Worm (Caenorhabditis elegans) whole organism, L4 larva: ENCODE measurements around the gene BE0003N10.1.

Experiments
- Y75B8A.6 ChIP-seq: fragments of 200-800 bp; sonication (Bioruptor generic); IDR thresholded peaks from 2 replicates; pipeline ENCODE4 v1.3.6; 2022; ENCODE audit warnings: missing genetic modification reagents, missing genetic modification characterization, missing compliant biosample characterization
- daf-12 ChIP-seq: fragments of 150-350 bp; optimal IDR thresholded peaks from 2 replicates; lab custom pipeline; 2014; ENCODE audit warnings: missing biosample characterization, missing genetic modification reagents, missing genetic modification characterization
- mxl-3 ChIP-seq: fragments of 200-800 bp; sonication (Bioruptor generic); optimal IDR thresholded peaks from 2 replicates; lab custom pipeline; 2018; ENCODE audit warnings: mild to moderate bottlenecking, missing genetic modification characterization, missing compliant biosample characterization
- nhr-77 ChIP-seq: fragments of 150-350 bp; optimal IDR thresholded peaks from 2 replicates; lab custom pipeline; 2014; ENCODE audit warnings: missing biosample characterization, missing genetic modification characterization

- TF ChIP-seq Y75B8A.6 (GFP tag; lab: Robert Waterston, UW) (no peak), mxl-3 (no peak), daf-12 (no peak), nhr-77 (tag; lab: Kevin White, UChicago) (no peak)
Measured at ce11 chrIII:1030965-1031364, 6.3 kb upstream of the BE0003N10.1 start, which contains the start of the genes clc-26 and E_BE45912.2.
